Fruit fly (Drosophila melanogaster) Kc167 (cell line): ENCODE results near the gene CG31103.

Experiments used
- Myc ChIP-seq: fragments of >200 bp; optimal IDR thresholded peaks from 2 replicates; lab custom pipeline; 2017; ENCODE audit warnings: missing external identifiers
- h ChIP-seq: fragments of >200 bp; optimal IDR thresholded peaks from 3 replicates; lab custom pipeline; 2018; ENCODE audit warnings: missing external identifiers
- insv ChIP-seq: fragments of >200 bp; optimal IDR thresholded peaks from 3 replicates; lab custom pipeline; 2018; ENCODE audit warnings: missing external identifiers
- psq ChIP-seq: fragments of >200 bp; optimal IDR thresholded peaks from 2 replicates; lab custom pipeline; 2017; ENCODE audit warnings: missing external identifiers

DNA sequence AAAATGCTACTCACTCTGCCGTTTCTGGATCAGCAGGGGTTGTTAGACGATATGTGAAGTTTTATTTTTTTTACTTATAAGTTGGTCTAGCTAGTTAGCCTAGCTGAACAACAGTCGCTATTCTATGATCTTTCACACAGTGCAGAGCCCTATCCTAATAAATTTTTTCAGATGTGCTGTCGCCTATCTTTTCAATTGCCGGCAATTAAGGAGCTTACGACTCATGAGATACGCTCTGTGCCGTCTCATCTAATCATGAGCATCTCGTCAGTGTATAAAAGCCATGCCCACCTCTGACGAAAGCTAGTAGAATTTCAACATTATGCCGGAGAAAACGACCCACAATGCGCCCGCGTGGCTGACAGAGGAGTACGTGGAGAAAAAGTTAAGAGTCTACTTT is 50.8 kb downstream of the CG31103 start, which contains the start of the genes CG11889 and CG11891:
- no peak for TF ChIP-seq h (lab: Kevin White, UChicago)
- TF ChIP-seq insv (lab: Kevin White, UChicago) = no peak
- no peak for TF ChIP-seq Myc (lab: Kevin White, UChicago)
- TF ChIP-seq psq (lab: Kevin White, UChicago) = no peak
